Fruit fly (Drosophila melanogaster) whole organism, adult: Measurements from ENCODE around the gene Grip91.

ENCODE experiments used
- CG12768 ChIP-seq: fragments of 200-800 bp; sonication (Bioruptor generic); optimal IDR thresholded peaks from 2 replicates; lab custom pipeline; 2017; ENCODE audit warnings: missing biosample characterization, missing genetic modification characterization, mild to moderate bottlenecking, moderate library complexity, missing genetic modification reagents
- CG14711 ChIP-seq: fragments of 200-800 bp; sonication (Bioruptor generic); optimal IDR thresholded peaks from 2 replicates; lab custom pipeline; 2018; ENCODE audit warnings: missing biosample characterization, mild to moderate bottlenecking, missing genetic modification characterization, moderate library complexity
- Clk ChIP-seq: fragments of 200-800 bp; sonication (Bioruptor generic); optimal IDR thresholded peaks from 2 replicates; lab custom pipeline; 2017; ENCODE audit warnings: missing biosample characterization, missing genetic modification characterization
- Crg-1 ChIP-seq: fragments of 200-800 bp; sonication (Bioruptor generic); optimal IDR thresholded peaks from 2 replicates; lab custom pipeline; 2016; ENCODE audit warnings: missing biosample characterization, missing genetic modification characterization
- Mnt ChIP-seq: fragments of 200-800 bp; sonication (Bioruptor generic); optimal IDR thresholded peaks from 2 replicates; lab custom pipeline; 2016; ENCODE audit warnings: missing biosample characterization, mild to moderate bottlenecking, missing genetic modification characterization
- cnc ChIP-seq, 2 experiments: fragments of >200 bp; optimal IDR thresholded peaks; 2 replicates each; lab custom pipeline; 2017
- pad ChIP-seq: fragments of 200-800 bp; sonication (Bioruptor generic); optimal IDR thresholded peaks from 3 replicates; lab custom pipeline; 2017; ENCODE audit warnings: missing biosample characterization, missing genetic modification characterization, mild to moderate bottlenecking, moderate library complexity, missing genetic modification reagents
- tj ChIP-seq: fragments of 200-800 bp; sonication (Bioruptor generic); optimal IDR thresholded peaks from 3 replicates; lab custom pipeline; 2017; ENCODE audit warnings: missing biosample characterization, mild to moderate bottlenecking, missing genetic modification characterization, moderate library complexity

dm6 chrX:13699666-13700065, 44.8 kb downstream of the Grip91 start:
- TF ChIP-seq Clk (GFP tag; lab: Kevin White, UChicago): no peak
- no peak for TF ChIP-seq cnc (optimal IDR thresholded peaks at IDR 0.05; lab: Kevin White, UChicago)
- no peak for TF ChIP-seq CG12768 (GFP tag; lab: Kevin White, UChicago)
- TF ChIP-seq Mnt (GFP tag; lab: Kevin White, UChicago): no peak
- no peak for TF ChIP-seq tj (GFP tag; lab: Kevin White, UChicago)
- no peak for TF ChIP-seq pad
- TF ChIP-seq CG14711 (tag; lab: Kevin White, UChicago): no peak
- TF ChIP-seq Crg-1 (GFP tag; lab: Kevin White, UChicago): no peak
